Fruit fly (Drosophila melanogaster) whole organism, embryonic: ENCODE data around the gene CG17145.

Experiments used
- CG10147 ChIP-seq: fragments of 200-800 bp; sonication (Bioruptor generic); optimal IDR thresholded peaks from 2 replicates; lab custom pipeline; 2019; ENCODE audit warnings: missing biosample characterization, mild to moderate bottlenecking, missing genetic modification characterization, moderate library complexity
- CG10979 ChIP-seq: fragments of 200-800 bp; sonication (Bioruptor generic); optimal IDR thresholded peaks from 2 replicates; lab custom pipeline; 2018; ENCODE audit warnings: missing biosample characterization, mild to moderate bottlenecking, missing genetic modification characterization, moderate library complexity
- CG11247 ChIP-seq: fragments of 200-800 bp; sonication (Bioruptor generic); IDR thresholded peaks from 2 replicates; pipeline ENCODE4 v1.3.6; 2022; ENCODE audit warnings: missing biosample characterization, missing genetic modification characterization
- CG11723 ChIP-seq: fragments of 200-800 bp; sonication (Bioruptor generic); optimal IDR thresholded peaks from 2 replicates; lab custom pipeline; 2017; ENCODE audit warnings: missing biosample characterization, mild to moderate bottlenecking, missing genetic modification characterization
- CG12236 ChIP-seq: fragments of 200-800 bp; sonication (Bioruptor generic); optimal IDR thresholded peaks from 2 replicates; lab custom pipeline; 2016; ENCODE audit warnings: missing biosample characterization, missing genetic modification characterization
- CG12744 ChIP-seq: fragments of 200-800 bp; sonication (Bioruptor generic); optimal IDR thresholded peaks from 2 replicates; lab custom pipeline; 2016; ENCODE audit warnings: missing biosample characterization, missing genetic modification characterization
- CG13287 ChIP-seq: fragments of 200-800 bp; sonication (Bioruptor generic); IDR thresholded peaks from 2 replicates; pipeline ENCODE4 v1.3.6; 2022; ENCODE audit warnings: missing biosample characterization, missing genetic modification characterization; ENCODE audit not compliant: partially characterized antibody
- CG13624 ChIP-seq: fragments of 200-800 bp; sonication (Bioruptor generic); optimal IDR thresholded peaks from 2 replicates; lab custom pipeline; 2016; ENCODE audit warnings: missing biosample characterization, missing genetic modification characterization
- CG14441 ChIP-seq: fragments of 200-800 bp; sonication (Bioruptor generic); IDR thresholded peaks from 2 replicates; pipeline ENCODE4 v1.3.6; 2022; ENCODE audit warnings: missing biosample characterization, missing genetic modification characterization
- CG14965 ChIP-seq: fragments of 200-800 bp; sonication (Bioruptor generic); optimal IDR thresholded peaks from 2 replicates; lab custom pipeline; 2016; ENCODE audit warnings: missing biosample characterization, missing genetic modification characterization, borderline replicate concordance
- CG15479 ChIP-seq: fragments of 200-800 bp; sonication (Bioruptor generic); optimal IDR thresholded peaks from 3 replicates; lab custom pipeline; 2019; ENCODE audit warnings: missing biosample characterization, mild to moderate bottlenecking, missing genetic modification characterization, moderate library complexity
- CG17186 ChIP-seq: fragments of 200-800 bp; sonication (Bioruptor generic); optimal IDR thresholded peaks from 3 replicates; lab custom pipeline; 2017; ENCODE audit warnings: missing biosample characterization, missing genetic modification reagents, missing genetic modification characterization
- CG18764 ChIP-seq: fragments of 200-800 bp; sonication (Bioruptor generic); optimal IDR thresholded peaks from 3 replicates; lab custom pipeline; 2016; ENCODE audit warnings: missing biosample characterization, missing genetic modification characterization
- CG30403 ChIP-seq: fragments of 200-800 bp; sonication (Bioruptor generic); optimal IDR thresholded peaks from 3 replicates; lab custom pipeline; 2016; ENCODE audit warnings: missing biosample characterization, missing genetic modification characterization
- CG30431 ChIP-seq: fragments of 200-800 bp; sonication (Bioruptor generic); optimal IDR thresholded peaks from 2 replicates; lab custom pipeline; 2017; ENCODE audit warnings: missing biosample characterization, missing genetic modification characterization
- CG3163 ChIP-seq: fragments of 200-800 bp; sonication (Bioruptor generic); optimal IDR thresholded peaks from 3 replicates; lab custom pipeline; 2016; ENCODE audit warnings: missing biosample characterization, missing genetic modification characterization
- CG8290 ChIP-seq, 3 experiments: fragments of 200-800 bp; sonication (Bioruptor generic); optimal IDR thresholded peaks; 2 replicates each; lab custom pipeline; 2016 to 2019; ENCODE audit warnings: missing biosample characterization in 3 of 3, missing genetic modification characterization in 3 of 3, mild to moderate bottlenecking in 2 of 3, moderate library complexity in 1 of 3
- CrebB ChIP-seq: fragments of 200-800 bp; sonication (Bioruptor generic); optimal IDR thresholded peaks from 3 replicates; lab custom pipeline; 2018; ENCODE audit warnings: missing biosample characterization, mild to moderate bottlenecking, missing genetic modification characterization
- Dll ChIP-seq: fragments of 200-800 bp; sonication (Bioruptor generic); IDR thresholded peaks from 4 replicates; pipeline ENCODE4 v1.3.6; 2022; ENCODE audit warnings: missing biosample characterization, missing genetic modification characterization; ENCODE audit not compliant: partially characterized antibody
- Doc2 ChIP-seq: fragments of 200-800 bp; sonication (Bioruptor generic); IDR thresholded peaks from 2 replicates; pipeline ENCODE4 v1.3.6; 2022; ENCODE audit warnings: missing biosample characterization, missing genetic modification characterization
- Eip74EF ChIP-seq, 2 experiments: fragments of 200-800 bp in 1 of 2; fragments of >200 bp in 1 of 2; sonication (Bioruptor generic) in 1 of 2; optimal IDR thresholded peaks; 2 replicates each; lab custom pipeline; 2017 to 2019; ENCODE audit warnings: missing biosample characterization in 2 of 2, missing genetic modification characterization in 2 of 2, mild to moderate bottlenecking in 1 of 2, moderate library complexity in 1 of 2
- Hmr ChIP-seq: fragments of 200-800 bp; sonication (Bioruptor generic); optimal IDR thresholded peaks from 3 replicates; lab custom pipeline; 2017; ENCODE audit warnings: mild to moderate bottlenecking, missing biosample characterization, missing genetic modification reagents, missing genetic modification characterization
- Lim3 ChIP-seq: fragments of 200-800 bp; sonication (Bioruptor generic); IDR thresholded peaks from 2 replicates; pipeline ENCODE4 v1.3.6; 2022; ENCODE audit warnings: missing biosample characterization, missing genetic modification characterization
- MBD-R2 ChIP-seq: fragments of 200-800 bp; sonication (Bioruptor generic); IDR thresholded peaks from 2 replicates; pipeline ENCODE4 v1.3.6; 2022; ENCODE audit warnings: missing biosample characterization, missing genetic modification characterization
- NC2β ChIP-seq: fragments of 200-800 bp; sonication (Bioruptor generic); optimal IDR thresholded peaks from 2 replicates; lab custom pipeline; 2016; ENCODE audit warnings: missing biosample characterization, missing genetic modification characterization
- Oaz ChIP-seq: fragments of 200-800 bp; sonication (Bioruptor generic); IDR thresholded peaks from 2 replicates; pipeline ENCODE4 v1.3.6; 2022; ENCODE audit warnings: missing biosample characterization, missing genetic modification characterization
- Ptx1 ChIP-seq: fragments of 200-800 bp; sonication (Bioruptor generic); IDR thresholded peaks from 2 replicates; pipeline ENCODE4 v1.3.6; 2022; ENCODE audit warnings: missing biosample characterization, missing genetic modification characterization
- ato ChIP-seq: fragments of 200-800 bp; sonication (Bioruptor generic); IDR thresholded peaks from 2 replicates; pipeline ENCODE4 v1.3.6; 2022; ENCODE audit warnings: missing biosample characterization, missing genetic modification characterization; ENCODE audit not compliant: partially characterized antibody
- cato ChIP-seq: fragments of 200-800 bp; sonication (Bioruptor generic); optimal IDR thresholded peaks from 2 replicates; lab custom pipeline; 2016; ENCODE audit warnings: missing biosample characterization, missing genetic modification characterization, borderline replicate concordance
- croc ChIP-seq: fragments of 200-800 bp; sonication (Bioruptor generic); conservative IDR thresholded peaks from 3 replicates; pipeline ENCODE4 v1.3.6; 2022; ENCODE audit warnings: missing biosample characterization, missing genetic modification characterization
- fru ChIP-seq: fragments of >200 bp; optimal IDR thresholded peaks from 2 replicates; lab custom pipeline; 2017
- grn ChIP-seq: fragments of 200-800 bp; sonication (Bioruptor generic); optimal IDR thresholded peaks from 3 replicates; lab custom pipeline; 2017; ENCODE audit warnings: missing biosample characterization, missing genetic modification characterization
- hb ChIP-seq: fragments of 200-800 bp; sonication (Bioruptor generic); IDR thresholded peaks from 3 replicates; pipeline ENCODE4 v1.3.6; 2022; ENCODE audit warnings: missing biosample characterization, missing genetic modification characterization; ENCODE audit not compliant: partially characterized antibody
- inv ChIP-seq: fragments of 200-800 bp; sonication (Bioruptor generic); IDR thresholded peaks from 2 replicates; pipeline ENCODE4 v1.3.6; 2022; ENCODE audit warnings: missing biosample characterization, missing genetic modification characterization; ENCODE audit not compliant: partially characterized antibody
- kay ChIP-seq: fragments of 200-800 bp; sonication (Bioruptor generic); optimal IDR thresholded peaks from 2 replicates; lab custom pipeline; 2016; ENCODE audit warnings: missing biosample characterization, missing genetic modification characterization
- lmd ChIP-seq: fragments of 200-800 bp; sonication (Bioruptor generic); IDR thresholded peaks from 2 replicates; pipeline ENCODE4 v1.3.6; 2022; ENCODE audit warnings: missing biosample characterization, missing genetic modification characterization
- lov ChIP-seq, 2 experiments: fragments of 200-800 bp in 1 of 2; fragments of >200 bp in 1 of 2; sonication (Bioruptor generic) in 1 of 2; IDR thresholded peaks in 1 of 2; optimal IDR thresholded peaks in 1 of 2; 2 replicates in 1 of 2; 3 replicates in 1 of 2; pipeline versions ENCODE4 v1.3.6 to Lab custom; 2017 to 2022; ENCODE audit warnings: missing biosample characterization in 1 of 2, missing genetic modification characterization in 1 of 2
- nau ChIP-seq: fragments of 200-800 bp; sonication (Bioruptor generic); optimal IDR thresholded peaks from 3 replicates; lab custom pipeline; 2017; ENCODE audit warnings: missing biosample characterization, mild to moderate bottlenecking, missing genetic modification characterization, missing genetic modification reagents
- odd ChIP-seq: fragments of 200-800 bp; sonication (Bioruptor generic); optimal IDR thresholded peaks from 2 replicates; lab custom pipeline; 2017; ENCODE audit warnings: missing biosample characterization, mild to moderate bottlenecking, missing genetic modification characterization
- otp ChIP-seq: fragments of 200-800 bp; sonication (Bioruptor generic); IDR thresholded peaks from 3 replicates; pipeline ENCODE4, ENCODE4 v1.3.6; 2022; ENCODE audit warnings: missing biosample characterization, missing genetic modification characterization
- pb ChIP-seq: fragments of 200-800 bp; sonication (Bioruptor generic); optimal IDR thresholded peaks from 3 replicates; lab custom pipeline; 2016; ENCODE audit warnings: missing biosample characterization, missing genetic modification characterization
- peb ChIP-seq: fragments of 200-800 bp; sonication (Bioruptor generic); IDR thresholded peaks from 2 replicates; pipeline ENCODE4 v1.3.6; 2022; ENCODE audit warnings: missing biosample characterization, missing genetic modification characterization
- ranshi ChIP-seq: fragments of 200-800 bp; sonication (Bioruptor generic); IDR thresholded peaks from 2 replicates; pipeline ENCODE4 v1.3.6; 2022; ENCODE audit warnings: missing biosample characterization, missing genetic modification characterization
- slbo ChIP-seq: fragments of 200-800 bp; sonication (Bioruptor generic); IDR thresholded peaks from 2 replicates; pipeline ENCODE4 v1.3.6; 2022; ENCODE audit warnings: missing biosample characterization, missing genetic modification characterization
- ssp ChIP-seq: fragments of 200-800 bp; sonication (Bioruptor generic); IDR thresholded peaks from 2 replicates; pipeline ENCODE4 v1.3.6; 2022; ENCODE audit warnings: missing biosample characterization, missing genetic modification characterization
- tgo ChIP-seq: fragments of 200-800 bp; sonication (Bioruptor generic); IDR thresholded peaks from 3 replicates; pipeline ENCODE4 v1.3.6; 2022; ENCODE audit warnings: missing biosample characterization, missing genetic modification characterization
- tin ChIP-seq: fragments of 200-800 bp; sonication (Bioruptor generic); optimal IDR thresholded peaks from 3 replicates; lab custom pipeline; 2016; ENCODE audit warnings: missing biosample characterization, missing genetic modification characterization
- trem ChIP-seq: fragments of 200-800 bp; optimal IDR thresholded peaks from 3 replicates; lab custom pipeline; 2019; ENCODE audit warnings: missing biosample characterization, mild to moderate bottlenecking, missing genetic modification characterization, moderate library complexity
- trh ChIP-seq: fragments of 200-800 bp; sonication (Bioruptor generic); optimal IDR thresholded peaks from 2 replicates; lab custom pipeline; 2016; ENCODE audit warnings: missing biosample characterization, missing genetic modification characterization
- ttk ChIP-seq: fragments of 200-800 bp; sonication (Bioruptor generic); IDR thresholded peaks from 2 replicates; pipeline ENCODE4 v2.1.2; 2022; ENCODE audit warnings: missing biosample characterization, missing genetic modification characterization
- usp ChIP-seq: fragments of >200 bp; optimal IDR thresholded peaks from 2 replicates; lab custom pipeline; 2017; ENCODE audit warnings: missing biosample characterization, missing genetic modification characterization
- zfh1 ChIP-seq: fragments of 200-800 bp; sonication (Bioruptor generic); IDR thresholded peaks from 3 replicates; pipeline ENCODE4 v1.3.6; 2022; ENCODE audit warnings: missing biosample characterization, missing genetic modification characterization

The CG17145 gene

dm6 chr3L:20226153-20226552 lies 4.5 kb downstream of the CG17145 start (continued):
- TF ChIP-seq MBD-R2 (GFP tag; lab: Robert Waterston, UW) (peak; percentile 64), kay (GFP tag; lab: Kevin White, UChicago) (no peak), grn (GFP tag; lab: Kevin White, UChicago) (no peak), Doc2 (no peak), odd (GFP tag; lab: Kevin White, UChicago) (no peak), fru (lab: Kevin White, UChicago) (no peak), pb (GFP tag; lab: Kevin White, UChicago) (no peak), CG30431 (GFP tag; lab: Kevin White, UChicago) (no peak), ato (GFP tag; lab: Robert Waterston, UW) (no peak), otp (no peak), CG30403 (GFP tag; lab: Kevin White, UChicago) (no peak), CG3163 (GFP tag; lab: Kevin White, UChicago) (no peak), CG10147 (no peak), slbo (GFP tag; lab: Robert Waterston, UW) (no peak), CG14441 (no peak), Dll (GFP tag; lab: Robert Waterston, UW) (0 out of 4 replicates have a peak, but pooled peaks have one; percentile 52), Ptx1 (no peak), ttk (no peak), Lim3 (GFP tag; lab: Robert Waterston, UW) (no peak), CG8290 (GFP tag; optimal IDR thresholded peaks at IDR 0.05; lab: Kevin White, UChicago) (no peak), CG8290 (tag; optimal IDR thresholded peaks at IDR 0.05; lab: Kevin White, UChicago) (no peak), trem (tag; lab: Kevin White, UChicago) (peak; percentile 69), Hmr (no peak), CG12744 (GFP tag; lab: Kevin White, UChicago) (no peak), peb (GFP tag; lab: Robert Waterston, UW) (no peak), lov (optimal IDR thresholded peaks at IDR 0.05; lab: Kevin White, UChicago) (no peak), lov (GFP tag; IDR thresholded peaks at IDR 0.05; lab: Robert Waterston, UW) (no peak), CG11247 (no peak), hb (GFP tag; lab: Robert Waterston, UW) (no peak), tgo (GFP tag; lab: Robert Waterston, UW) (no peak), CG17186 (GFP tag; lab: Kevin White, UChicago) (peak; percentile 96), cato (GFP tag; lab: Kevin White, UChicago) (no peak), CG11723 (GFP tag; lab: Kevin White, UChicago) (no peak), ssp (GFP tag; lab: Robert Waterston, UW) (no peak), CG12236 (GFP tag; lab: Kevin White, UChicago) (no peak), Oaz (GFP tag; lab: Robert Waterston, UW) (no peak), inv (no peak), lmd (GFP tag; lab: Robert Waterston, UW) (no peak), CG10979 (tag; lab: Kevin White, UChicago) (no peak), trh (GFP tag; lab: Kevin White, UChicago) (no peak), usp (no peak), croc (GFP tag; lab: Robert Waterston, UW) (no peak), CG13624 (GFP tag; lab: Kevin White, UChicago) (peak; percentile 19), CG18764 (GFP tag; lab: Kevin White, UChicago) (no peak), Eip74EF (GFP tag; optimal IDR thresholded peaks at IDR 0.05; lab: Kevin White, UChicago) (no peak), CG14965 (no peak), NC2β (GFP tag; lab: Kevin White, UChicago) (no peak), ranshi (GFP tag; lab: Robert Waterston, UW) (no peak), CG13287 (GFP tag; lab: Robert Waterston, UW) (peak; percentile 54), tin (GFP tag; lab: Kevin White, UChicago) (no peak), zfh1 (no peak), nau (GFP tag; lab: Kevin White, UChicago) (no peak), CG15479 (GFP tag; lab: Kevin White, UChicago) (no peak), CrebB (tag; lab: Kevin White, UChicago) (no peak)
